Fruit fly (Drosophila melanogaster): ENCODE data around the gene Prx1.

dm6 chr3L:15196711-15197320, 10.8 kb upstream of the Prx1 start:
- TF ChIP-seq CG4318 (GFP tag; optimal IDR thresholded peaks at IDR 0.05) (no peak), lz (GFP tag; optimal IDR thresholded peaks at IDR 0.05) (peak; percentile 12), CG34406 (GFP tag; optimal IDR thresholded peaks at IDR 0.05) (peak; percentile 18), Sox15 (GFP tag; optimal IDR thresholded peaks at IDR 0.05) (no peak), CG11902 (GFP tag; optimal IDR thresholded peaks at IDR 0.05) (no peak)

Data from whole organism, prepupa.